Worm (Caenorhabditis elegans): Measurements from ENCODE around the gene cal-4.

- no peak for TF ChIP-seq unc-39 (tag; optimal IDR thresholded peaks at IDR 0.05)
- TF ChIP-seq ztf-11 (tag; optimal IDR thresholded peaks at IDR 0.05), result no peak
- TF ChIP-seq lsy-2 (tag; optimal IDR thresholded peaks at IDR 0.05), result no peak
- no peak for TF ChIP-seq blmp-1 (tag; optimal IDR thresholded peaks at IDR 0.05)
These were observed 6.1 kb upstream of the cal-4 start, which contains the start of gene C02F4.4 for ce11 chrIV:10515128-10515527.

Measured in whole organism, mixed stage, embryonic.